Worm (Caenorhabditis elegans) whole organism, L3 larva: ENCODE data around the gene nhr-288.

ENCODE experiments used
- R02D3.7 ChIP-seq: fragments of 150-350 bp; optimal IDR thresholded peaks from 2 replicates; lab custom pipeline; 2014; ENCODE audit warnings: missing biosample characterization, missing genetic modification characterization
- ceh-82 ChIP-seq: fragments of 150-350 bp; optimal IDR thresholded peaks from 2 replicates; lab custom pipeline; 2014; ENCODE audit warnings: missing biosample characterization, missing genetic modification characterization
- elt-1 ChIP-seq: fragments of 150-350 bp; optimal IDR thresholded peaks from 2 replicates; lab custom pipeline; 2014; ENCODE audit warnings: missing biosample characterization, missing genetic modification characterization
- mdl-1 ChIP-seq: fragments of 150-350 bp; optimal IDR thresholded peaks from 2 replicates; lab custom pipeline; 2014; ENCODE audit warnings: missing biosample characterization, missing genetic modification characterization
- nhr-23 ChIP-seq: fragments of 150-350 bp; optimal IDR thresholded peaks from 2 replicates; lab custom pipeline; 2014; ENCODE audit warnings: missing biosample characterization, missing genetic modification reagents, missing genetic modification characterization
- nhr-237 ChIP-seq: fragments of 150-350 bp; optimal IDR thresholded peaks from 2 replicates; lab custom pipeline; 2014; ENCODE audit warnings: missing biosample characterization, missing genetic modification characterization
- pqm-1 ChIP-seq: fragments of 150-350 bp; optimal IDR thresholded peaks from 2 replicates; lab custom pipeline; 2017; ENCODE audit warnings: missing biosample characterization, missing genetic modification characterization, inconsistent platforms
- skn-1 ChIP-seq: fragments of 150-350 bp; optimal IDR thresholded peaks from 2 replicates; lab custom pipeline; 2014; ENCODE audit warnings: missing biosample characterization, missing genetic modification characterization
- snpc-4 ChIP-seq: fragments of 150-350 bp; optimal IDR thresholded peaks from 2 replicates; lab custom pipeline; 2014; ENCODE audit warnings: missing biosample characterization, missing genetic modification characterization
- unc-62 ChIP-seq: fragments of 150-350 bp; sonication (generic microtip); optimal IDR thresholded peaks from 4 replicates; lab custom pipeline; 2014; ENCODE audit warnings: missing biosample characterization, missing genetic modification reagents, missing genetic modification characterization

- TF ChIP-seq skn-1 (tag; lab: Kevin White, UChicago), result no peak
- no peak for TF ChIP-seq elt-1 (tag; lab: Kevin White, UChicago)
- no peak for TF ChIP-seq nhr-237
- TF ChIP-seq nhr-23 (tag; lab: Kevin White, UChicago), result no peak
- no peak for TF ChIP-seq snpc-4 (tag; lab: Kevin White, UChicago)
- no peak for TF ChIP-seq R02D3.7 (tag; lab: Kevin White, UChicago)
- no peak for TF ChIP-seq unc-62
- TF ChIP-seq mdl-1 (tag; lab: Kevin White, UChicago), result no peak
- TF ChIP-seq pqm-1 (tag; lab: Kevin White, UChicago), result no peak
- TF ChIP-seq ceh-82, result no peak
These were observed 11.7 kb upstream of the nhr-288 start, which contains the start of gene Y51A2B.6 for ce11 chrV:18394203-18394602.
